Fruit fly (Drosophila melanogaster) whole organism, embryonic: ENCODE data around the gene Cyp4ac3.

Source experiments
- B-H2 ChIP-seq: fragments of 200-800 bp; sonication (Bioruptor generic); optimal IDR thresholded peaks from 2 replicates; lab custom pipeline; 2018; ENCODE audit warnings: missing biosample characterization, mild to moderate bottlenecking, missing genetic modification characterization
- CG10462 ChIP-seq: fragments of 200-800 bp; sonication (Bioruptor generic); optimal IDR thresholded peaks from 2 replicates; lab custom pipeline; 2016; ENCODE audit warnings: missing biosample characterization, missing genetic modification characterization
- CG10654 ChIP-seq: fragments of 200-800 bp; sonication (Bioruptor generic); optimal IDR thresholded peaks from 2 replicates; lab custom pipeline; 2016; ENCODE audit warnings: missing biosample characterization, missing genetic modification characterization
- CG11085 ChIP-seq: fragments of 200-800 bp; sonication (Bioruptor generic); IDR thresholded peaks from 2 replicates; pipeline ENCODE4 v1.3.6; 2022; ENCODE audit warnings: missing biosample characterization, missing genetic modification characterization
- CG12071 ChIP-seq: fragments of 200-800 bp; sonication (Bioruptor generic); optimal IDR thresholded peaks from 3 replicates; lab custom pipeline; 2018; ENCODE audit warnings: missing biosample characterization, mild to moderate bottlenecking, missing genetic modification characterization
- CG12236 ChIP-seq: fragments of 200-800 bp; sonication (Bioruptor generic); optimal IDR thresholded peaks from 2 replicates; lab custom pipeline; 2016; ENCODE audit warnings: missing biosample characterization, missing genetic modification characterization
- CG12744 ChIP-seq: fragments of 200-800 bp; sonication (Bioruptor generic); optimal IDR thresholded peaks from 2 replicates; lab custom pipeline; 2016; ENCODE audit warnings: missing biosample characterization, missing genetic modification characterization
- CG13123 ChIP-seq: fragments of 200-800 bp; sonication (Bioruptor generic); optimal IDR thresholded peaks from 2 replicates; lab custom pipeline; 2016; ENCODE audit warnings: missing biosample characterization, missing genetic modification characterization
- CG14441 ChIP-seq: fragments of 200-800 bp; sonication (Bioruptor generic); IDR thresholded peaks from 2 replicates; pipeline ENCODE4 v1.3.6; 2022; ENCODE audit warnings: missing biosample characterization, missing genetic modification characterization
- CG14710 ChIP-seq: fragments of 200-800 bp; sonication (Bioruptor generic); optimal IDR thresholded peaks from 3 replicates; lab custom pipeline; 2019; ENCODE audit warnings: missing biosample characterization, mild to moderate bottlenecking, missing genetic modification characterization, moderate library complexity
- CG17361 ChIP-seq: fragments of 200-800 bp; sonication (Bioruptor generic); IDR thresholded peaks from 3 replicates; pipeline ENCODE4 v1.3.6; 2022; ENCODE audit warnings: missing biosample characterization, missing genetic modification characterization
- CG18764 ChIP-seq: fragments of 200-800 bp; sonication (Bioruptor generic); optimal IDR thresholded peaks from 3 replicates; lab custom pipeline; 2016; ENCODE audit warnings: missing biosample characterization, missing genetic modification characterization
- CG2129 ChIP-seq: fragments of 200-800 bp; sonication (Bioruptor generic); IDR thresholded peaks from 2 replicates; pipeline ENCODE4 v1.3.6; 2022; ENCODE audit warnings: missing biosample characterization, missing genetic modification characterization; ENCODE audit not compliant: partially characterized antibody
- CG2202 ChIP-seq: fragments of 200-800 bp; sonication (Bioruptor generic); optimal IDR thresholded peaks from 2 replicates; lab custom pipeline; 2018; ENCODE audit warnings: missing biosample characterization, mild to moderate bottlenecking, missing genetic modification characterization
- CG2889 ChIP-seq: fragments of 200-800 bp; sonication (Bioruptor generic); IDR thresholded peaks from 3 replicates; pipeline ENCODE4 v1.3.6; 2022; ENCODE audit warnings: missing biosample characterization, missing genetic modification characterization
- CG31224 ChIP-seq: fragments of 200-800 bp; sonication (Bioruptor generic); IDR thresholded peaks from 2 replicates; pipeline ENCODE4 v1.3.6; 2022; ENCODE audit warnings: missing biosample characterization, missing genetic modification characterization
- CG31388 ChIP-seq: fragments of 200-800 bp; sonication (Bioruptor generic); optimal IDR thresholded peaks from 2 replicates; lab custom pipeline; 2016; ENCODE audit warnings: missing biosample characterization, missing genetic modification characterization
- CG32532 ChIP-seq: fragments of 200-800 bp; sonication (Bioruptor generic); IDR thresholded peaks from 2 replicates; pipeline ENCODE4 v1.3.6; 2022; ENCODE audit warnings: missing biosample characterization, missing genetic modification characterization
- CG3726 ChIP-seq: fragments of 200-800 bp; sonication (Bioruptor generic); IDR thresholded peaks from 3 replicates; pipeline ENCODE4, ENCODE4 v1.3.6; 2022; ENCODE audit warnings: missing biosample characterization, missing genetic modification characterization
- CG3995 ChIP-seq: fragments of 200-800 bp; sonication (Bioruptor generic); optimal IDR thresholded peaks from 3 replicates; lab custom pipeline; 2016; ENCODE audit warnings: missing biosample characterization, missing genetic modification characterization
- CG5245 ChIP-seq: fragments of 200-800 bp; sonication (Bioruptor generic); optimal IDR thresholded peaks from 3 replicates; lab custom pipeline; 2016; ENCODE audit warnings: missing biosample characterization, missing genetic modification characterization
- CG6854 ChIP-seq: fragments of 200-800 bp; sonication (Bioruptor generic); optimal IDR thresholded peaks from 3 replicates; lab custom pipeline; 2017; ENCODE audit warnings: missing biosample characterization, mild to moderate bottlenecking, missing genetic modification characterization
- CG7357 ChIP-seq: fragments of 200-800 bp; sonication (Bioruptor generic); IDR thresholded peaks from 3 replicates; pipeline ENCODE4 v1.3.6; 2022; ENCODE audit warnings: missing biosample characterization, missing genetic modification characterization
- CG9727 ChIP-seq: fragments of 200-800 bp; sonication (Bioruptor generic); optimal IDR thresholded peaks from 3 replicates; lab custom pipeline; 2017; ENCODE audit warnings: missing biosample characterization, mild to moderate bottlenecking, missing genetic modification characterization
- CG9932 ChIP-seq: fragments of 200-800 bp; sonication (Bioruptor generic); IDR thresholded peaks from 2 replicates; pipeline ENCODE4 v1.3.6; 2022; ENCODE audit warnings: missing biosample characterization, missing genetic modification characterization
- Deaf1 ChIP-seq: fragments of 200-800 bp; optimal IDR thresholded peaks from 3 replicates; lab custom pipeline; 2019; ENCODE audit warnings: missing biosample characterization, mild to moderate bottlenecking, missing genetic modification characterization, moderate library complexity
- Fer3 ChIP-seq: fragments of 200-800 bp; sonication (Bioruptor generic); optimal IDR thresholded peaks from 2 replicates; lab custom pipeline; 2018; ENCODE audit warnings: missing biosample characterization, mild to moderate bottlenecking, missing genetic modification characterization, moderate library complexity
- H2.0 ChIP-seq: fragments of 200-800 bp; sonication (Bioruptor generic); IDR thresholded peaks from 2 replicates; pipeline ENCODE4 v1.3.6; 2022; ENCODE audit warnings: missing biosample characterization, missing genetic modification characterization
- Lim3 ChIP-seq: fragments of 200-800 bp; sonication (Bioruptor generic); IDR thresholded peaks from 2 replicates; pipeline ENCODE4 v1.3.6; 2022; ENCODE audit warnings: missing biosample characterization, missing genetic modification characterization
- Myb ChIP-seq: fragments of 200-800 bp; sonication (Bioruptor generic); optimal IDR thresholded peaks from 2 replicates; lab custom pipeline; 2016; ENCODE audit warnings: missing biosample characterization, missing genetic modification characterization
- Spps ChIP-seq: fragments of 200-800 bp; sonication (Bioruptor generic); optimal IDR thresholded peaks from 2 replicates; lab custom pipeline; 2018; ENCODE audit warnings: missing biosample characterization, mild to moderate bottlenecking, missing genetic modification characterization
- Usf ChIP-seq: fragments of 200-800 bp; sonication (Bioruptor generic); optimal IDR thresholded peaks from 2 replicates; lab custom pipeline; 2017; ENCODE audit warnings: missing genotype, missing biosample characterization, missing genetic modification characterization
- Vsx1 ChIP-seq: fragments of 200-800 bp; sonication (Bioruptor generic); optimal IDR thresholded peaks from 2 replicates; lab custom pipeline; 2017; ENCODE audit warnings: missing biosample characterization, mild to moderate bottlenecking, missing genetic modification characterization, missing genetic modification reagents
- bigmax ChIP-seq: fragments of 200-800 bp; sonication (Bioruptor generic); optimal IDR thresholded peaks from 2 replicates; lab custom pipeline; 2018; ENCODE audit warnings: missing biosample characterization, mild to moderate bottlenecking, missing genetic modification characterization
- ci ChIP-seq: fragments of 200-800 bp; sonication (Bioruptor generic); IDR thresholded peaks from 3 replicates; pipeline ENCODE4 v1.3.6; 2022; ENCODE audit warnings: missing biosample characterization, missing genetic modification characterization
- dmrt11E ChIP-seq: fragments of 200-800 bp; sonication (Bioruptor generic); optimal IDR thresholded peaks from 3 replicates; lab custom pipeline; 2018; ENCODE audit warnings: missing biosample characterization, mild to moderate bottlenecking, missing genetic modification characterization, moderate library complexity
- ewg ChIP-seq: fragments of 200-800 bp; sonication (Bioruptor generic); optimal IDR thresholded peaks from 3 replicates; lab custom pipeline; 2017; ENCODE audit warnings: mild to moderate bottlenecking, missing biosample characterization, missing genetic modification reagents, missing genetic modification characterization
- eyg ChIP-seq: fragments of 200-800 bp; sonication (Bioruptor generic); optimal IDR thresholded peaks from 3 replicates; lab custom pipeline; 2016; ENCODE audit warnings: missing biosample characterization, missing genetic modification characterization
- gro ChIP-seq: fragments of 200-800 bp; sonication (Bioruptor generic); optimal IDR thresholded peaks from 2 replicates; lab custom pipeline; 2016; ENCODE audit warnings: missing biosample characterization, missing genetic modification characterization
- kay ChIP-seq: fragments of 200-800 bp; sonication (Bioruptor generic); optimal IDR thresholded peaks from 2 replicates; lab custom pipeline; 2016; ENCODE audit warnings: missing biosample characterization, missing genetic modification characterization
- ken ChIP-seq: fragments of 200-800 bp; sonication (Bioruptor generic); IDR thresholded peaks from 3 replicates; pipeline ENCODE4 v1.3.6; 2022; ENCODE audit warnings: missing biosample characterization, missing genetic modification characterization
- lilli ChIP-seq: fragments of 200-800 bp; sonication (Bioruptor generic); optimal IDR thresholded peaks from 3 replicates; lab custom pipeline; 2016; ENCODE audit warnings: missing biosample characterization, missing genetic modification characterization
- lov ChIP-seq, 2 experiments: fragments of 200-800 bp in 1 of 2; fragments of >200 bp in 1 of 2; sonication (Bioruptor generic) in 1 of 2; IDR thresholded peaks in 1 of 2; optimal IDR thresholded peaks in 1 of 2; 2 replicates in 1 of 2; 3 replicates in 1 of 2; pipeline versions ENCODE4 v1.3.6 to Lab custom; 2017 to 2022; ENCODE audit warnings: missing biosample characterization in 1 of 2, missing genetic modification characterization in 1 of 2
- mld ChIP-seq: fragments of 200-800 bp; sonication (Bioruptor generic); IDR thresholded peaks from 3 replicates; pipeline ENCODE4 v1.3.6; 2022; ENCODE audit warnings: missing biosample characterization, missing genetic modification characterization; ENCODE audit not compliant: partially characterized antibody
- nau ChIP-seq: fragments of 200-800 bp; sonication (Bioruptor generic); optimal IDR thresholded peaks from 3 replicates; lab custom pipeline; 2017; ENCODE audit warnings: missing biosample characterization, mild to moderate bottlenecking, missing genetic modification characterization, missing genetic modification reagents
- nom ChIP-seq: fragments of 200-800 bp; sonication (Bioruptor generic); optimal IDR thresholded peaks from 2 replicates; lab custom pipeline; 2017; ENCODE audit warnings: missing biosample characterization, missing genetic modification characterization, mild to moderate bottlenecking, moderate library complexity, missing genetic modification reagents
- pb ChIP-seq: fragments of 200-800 bp; sonication (Bioruptor generic); optimal IDR thresholded peaks from 3 replicates; lab custom pipeline; 2016; ENCODE audit warnings: missing biosample characterization, missing genetic modification characterization
- prd ChIP-seq, 3 experiments: fragments of >200 bp in 2 of 3; fragments of 200-800 bp in 1 of 3; sonication (Bioruptor generic) in 1 of 3; optimal IDR thresholded peaks in 2 of 3; IDR thresholded peaks in 1 of 3; 2 replicates in 2 of 3; 3 replicates in 1 of 3; pipeline versions ENCODE4 v1.3.6 to Lab custom; 2017 to 2022; ENCODE audit warnings: missing biosample characterization in 1 of 3, missing genetic modification characterization in 1 of 3
- salm ChIP-seq: fragments of 200-800 bp; sonication (Bioruptor generic); optimal IDR thresholded peaks from 2 replicates; lab custom pipeline; 2018; ENCODE audit warnings: missing biosample characterization, mild to moderate bottlenecking, missing genetic modification characterization
- trem ChIP-seq: fragments of 200-800 bp; optimal IDR thresholded peaks from 3 replicates; lab custom pipeline; 2019; ENCODE audit warnings: missing biosample characterization, mild to moderate bottlenecking, missing genetic modification characterization, moderate library complexity

The Cyp4ac3 gene

DNA sequence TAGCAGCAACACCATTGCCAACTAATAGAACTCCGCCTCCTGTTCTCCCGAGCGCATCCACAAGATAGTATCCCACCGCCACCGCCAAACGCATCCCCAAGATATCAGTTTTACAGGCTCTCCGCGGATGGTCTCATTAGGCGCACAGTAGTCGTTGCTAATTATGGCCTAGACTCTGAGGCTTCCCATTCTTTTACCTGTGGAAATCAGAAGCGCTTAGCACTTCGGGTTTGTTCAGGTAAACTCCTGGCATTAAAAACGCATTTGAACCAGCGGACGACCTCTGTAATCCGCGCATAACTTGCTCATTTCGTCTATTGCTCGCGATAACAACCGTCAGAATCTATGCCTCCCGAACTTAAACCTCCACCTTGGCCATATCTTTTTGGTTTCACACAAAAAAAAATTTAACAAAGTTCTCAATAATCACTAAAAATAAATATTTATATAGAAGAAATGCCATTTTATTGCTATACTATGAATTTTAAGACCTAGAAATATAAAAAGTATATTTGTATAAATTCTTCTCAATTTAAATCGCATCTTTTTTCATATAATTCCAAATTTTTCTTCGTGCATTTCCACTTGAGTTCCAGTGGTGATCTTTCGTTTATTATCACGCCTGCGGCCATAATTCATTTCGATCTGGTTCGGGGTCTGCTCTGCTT is 30.3 kb upstream of the Cyp4ac3 start (continued):
- no peak for TF ChIP-seq gro (GFP tag; lab: Kevin White, UChicago)
- TF ChIP-seq pb (GFP tag; lab: Kevin White, UChicago): no peak
- TF ChIP-seq CG9727 (GFP tag; lab: Kevin White, UChicago): peak; percentile 82
- no peak for TF ChIP-seq lov (optimal IDR thresholded peaks at IDR 0.05; lab: Kevin White, UChicago)
- no peak for TF ChIP-seq lov (GFP tag; IDR thresholded peaks at IDR 0.05; lab: Robert Waterston, UW)
- TF ChIP-seq CG2202: peak; percentile 80
- no peak for TF ChIP-seq eyg
- peak; percentile 38 for TF ChIP-seq lilli (GFP tag; lab: Kevin White, UChicago)
- TF ChIP-seq nau: peak; percentile 16
- TF ChIP-seq CG14441 (GFP tag; lab: Robert Waterston, UW): no peak
- TF ChIP-seq mld (GFP tag; lab: Robert Waterston, UW): no peak
- no peak for TF ChIP-seq H2.0 (GFP tag; lab: Robert Waterston, UW)
- no peak for TF ChIP-seq CG3726 (GFP tag; lab: Robert Waterston, UW)
- TF ChIP-seq CG2129 (GFP tag; lab: Robert Waterston, UW): no peak
- no peak for TF ChIP-seq CG31388 (GFP tag; lab: Kevin White, UChicago)
- no peak for TF ChIP-seq CG3995
- peak; percentile 70 for TF ChIP-seq trem
- TF ChIP-seq Myb: no peak
- TF ChIP-seq CG11085 (GFP tag; lab: Robert Waterston, UW): no peak
- TF ChIP-seq CG31224 (GFP tag; lab: Robert Waterston, UW): no peak
- TF ChIP-seq B-H2 (GFP tag; lab: Kevin White, UChicago): no peak
- no peak for TF ChIP-seq CG6854 (GFP tag; lab: Kevin White, UChicago)
- TF ChIP-seq Deaf1 (tag; lab: Kevin White, UChicago): peak; percentile 17
- no peak for TF ChIP-seq nom (GFP tag; lab: Kevin White, UChicago)
- TF ChIP-seq CG14710 (tag; lab: Kevin White, UChicago): peak; percentile 87
- no peak for TF ChIP-seq CG32532
- no peak for TF ChIP-seq CG2889 (GFP tag; lab: Robert Waterston, UW)
- no peak for TF ChIP-seq salm
- TF ChIP-seq Vsx1 (GFP tag; lab: Kevin White, UChicago): peak; percentile 37
- TF ChIP-seq ken: no peak
- TF ChIP-seq CG10654: peak; percentile 20
- TF ChIP-seq CG7357 (GFP tag; lab: Robert Waterston, UW): peak; percentile 63; the same call in 2 of the 3 replicates
- peak; percentile 94 for TF ChIP-seq dmrt11E
- TF ChIP-seq CG9932 (GFP tag; lab: Robert Waterston, UW): no peak
- TF ChIP-seq CG12744 (GFP tag; lab: Kevin White, UChicago): no peak
- TF ChIP-seq CG17361 (GFP tag; lab: Robert Waterston, UW): peak; percentile 86
- TF ChIP-seq CG12071 (GFP tag; lab: Kevin White, UChicago): no peak
- TF ChIP-seq Lim3 (GFP tag; lab: Robert Waterston, UW): no peak
- TF ChIP-seq CG13123: no peak
- TF ChIP-seq CG5245: no peak
- TF ChIP-seq kay: peak; percentile 5
- peak; percentile 27 for TF ChIP-seq ewg (GFP tag; lab: Kevin White, UChicago)
- no peak for TF ChIP-seq Fer3 (tag; lab: Kevin White, UChicago)
- peak; percentile 63; the same call in 1 of the 3 replicates for TF ChIP-seq ci (GFP tag; lab: Robert Waterston, UW)
- no peak for TF ChIP-seq CG12236 (GFP tag; lab: Kevin White, UChicago)
- no peak for TF ChIP-seq CG10462 (GFP tag; lab: Kevin White, UChicago)
- TF ChIP-seq bigmax (GFP tag; lab: Kevin White, UChicago): no peak
- TF ChIP-seq Usf: no peak
- TF ChIP-seq Spps: peak; percentile 76
- TF ChIP-seq prd (optimal IDR thresholded peaks at IDR 0.05; lab: Kevin White, UChicago): no peak
- peak; percentile 60; the same call in 1 of the 3 replicates for TF ChIP-seq prd (GFP tag; IDR thresholded peaks at IDR 0.05; lab: Robert Waterston, UW)
- no peak for TF ChIP-seq CG18764 (GFP tag; lab: Kevin White, UChicago)
